Worm (Caenorhabditis elegans): ENCODE measurements around the gene T14F9.2.

Gene T14F9.2

ce11 chrX:2213400-2214362, 20.4 kb upstream of the T14F9.2 start:
- peak; percentile 16 for TF ChIP-seq nhr-80 (tag; optimal IDR thresholded peaks at IDR 0.05)
- TF ChIP-seq Y53F4B.3 (GFP tag; IDR thresholded peaks at IDR 0.05) = no peak
- TF ChIP-seq Y67H2A.10 (GFP tag; conservative IDR thresholded peaks at IDR 0.05) = no peak
- TF ChIP-seq ekl-4 (GFP tag; IDR thresholded peaks at IDR 0.05) = 0 out of 2 replicates have a peak, but pooled peaks have one; percentile 28
- TF ChIP-seq mel-28 (tag; optimal IDR thresholded peaks at IDR 0.05; ENCODE audit: borderline replicate concordance) = no peak
- TF ChIP-seq cebp-2 (GFP tag; IDR thresholded peaks at IDR 0.05) = no peak
- TF ChIP-seq F37B4.10 (GFP tag; IDR thresholded peaks at IDR 0.05) = 0 out of 2 replicates have a peak, but pooled peaks have one; percentile 18
- TF ChIP-seq egrh-3 (GFP tag; IDR thresholded peaks at IDR 0.05) = peak; percentile 78; the same call in 1 of the 2 replicates
- peak; percentile 85 for TF ChIP-seq zfh-2 (GFP tag; conservative IDR thresholded peaks at IDR 0.05)

ce11 chrX:2214454-2214853, 19.7 kb upstream of the T14F9.2 start:
- TF ChIP-seq sptf-2 (GFP tag; optimal IDR thresholded peaks at IDR 0.05) (no peak), aptf-2 (GFP tag; conservative IDR thresholded peaks at IDR 0.05) (no peak), zfh-2 (GFP tag; conservative IDR thresholded peaks at IDR 0.05) (0 out of 2 replicates have a peak, but pooled peaks have one; percentile 28)

- TF ChIP-seq F39B2.1 (GFP tag; IDR thresholded peaks at IDR 0.05) (no peak), ceh-58 (GFP tag; IDR thresholded peaks at IDR 0.05) (no peak), F23B12.7 (tag; optimal IDR thresholded peaks at IDR 0.05; ENCODE audit: insufficient read depth) (no peak), ZK185.1 (tag; optimal IDR thresholded peaks at IDR 0.05; ENCODE audit: poor library complexity, severe bottlenecking) (no peak), fkh-3 (tag; optimal IDR thresholded peaks at IDR 0.05) (no peak), mes-4 (tag; optimal IDR thresholded peaks at IDR 0.05) (no peak), mcd-1 (GFP tag; IDR thresholded peaks at IDR 0.05) (no peak), F52B5.7 (tag; optimal IDR thresholded peaks at IDR 0.05) (no peak), nhr-80 (tag; optimal IDR thresholded peaks at IDR 0.05) (peak; percentile 96), attf-5 (GFP tag; optimal IDR thresholded peaks at IDR 0.05) (peak; percentile 4), let-526 (GFP tag; IDR thresholded peaks at IDR 0.05) (no peak), D2030.7 (GFP tag; IDR thresholded peaks at IDR 0.05) (no peak), nhr-120 (GFP tag; IDR thresholded peaks at IDR 0.05) (no peak), somi-1 (GFP tag; optimal IDR thresholded peaks at IDR 0.05) (peak; percentile 40), hrde-1 (tag; optimal IDR thresholded peaks at IDR 0.05; ENCODE audit: borderline replicate concordance) (no peak), hsf-1 (GFP tag; IDR thresholded peaks at IDR 0.05) (no peak), rec-8 (tag; optimal IDR thresholded peaks at IDR 0.05) (no peak), rcor-1 (GFP tag; IDR thresholded peaks at IDR 0.05) (0 out of 2 replicates have a peak, but pooled peaks have one; percentile 11), ztf-22 (GFP tag; optimal IDR thresholded peaks at IDR 0.05) (peak; percentile 60), ceh-100 (GFP tag; IDR thresholded peaks at IDR 0.05) (no peak), B0336.3 (GFP tag; IDR thresholded peaks at IDR 0.05) (peak; percentile 64), gei-17 (GFP tag; optimal IDR thresholded peaks at IDR 0.05) (peak; percentile 39), ets-4 (GFP tag; optimal IDR thresholded peaks at IDR 0.05) (peak; percentile 89), nfyb-1 (GFP tag; IDR thresholded peaks at IDR 0.05) (peak; percentile 51; the same call in 1 of the 2 replicates), ceh-40 (GFP tag; IDR thresholded peaks at IDR 0.05) (no peak), tbp1 (GFP tag; optimal IDR thresholded peaks at IDR 0.05) (peak; percentile 45), zfh-2 (GFP tag; conservative IDR thresholded peaks at IDR 0.05) (peak; percentile 61), mxl-1 (tag; optimal IDR thresholded peaks at IDR 0.05) (no peak), ceh-91 (GFP tag; IDR thresholded peaks at IDR 0.05) (no peak), nhr-27 (tag; optimal IDR thresholded peaks at IDR 0.05) (no peak), hmg-1.2 (GFP tag; IDR thresholded peaks at IDR 0.05) (0 out of 2 replicates have a peak, but pooled peaks have one; percentile 6), cebp-1 (GFP tag; IDR thresholded peaks at IDR 0.05) (no peak), cebp-1 (tag; optimal IDR thresholded peaks at IDR 0.05) (peak; percentile 75), him-1 (tag; optimal IDR thresholded peaks at IDR 0.05) (no peak)
These were observed 19.0 kb upstream of the T14F9.2 start for ce11 chrX:2215108-2215507.

Data from whole organism, young adult.